Worm (Caenorhabditis elegans): Measurements from ENCODE around the gene cgh-1.

DNA sequence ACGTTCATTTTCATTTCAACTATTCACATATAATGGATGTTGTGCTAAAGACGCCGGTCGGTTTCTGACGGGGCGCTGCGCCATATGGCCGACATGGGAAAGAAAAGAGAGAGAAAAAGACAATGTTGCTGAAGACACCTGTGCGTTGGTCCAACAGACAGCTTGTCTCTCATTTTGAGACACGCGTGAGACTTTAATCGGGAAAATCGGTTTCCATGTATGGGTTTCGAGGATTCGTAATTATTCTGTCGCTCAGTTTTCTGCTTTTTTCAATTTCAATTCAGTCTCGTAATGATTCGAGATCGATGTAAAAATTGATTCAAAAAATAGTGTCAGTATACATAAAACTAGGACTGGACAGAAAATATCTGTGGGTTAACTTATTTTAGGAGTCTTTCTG is 33.2 kb upstream of the cgh-1 start:
- no peak for TF ChIP-seq W03F9.2 (tag; optimal IDR thresholded peaks at IDR 0.05)
- TF ChIP-seq him-1 (tag; optimal IDR thresholded peaks at IDR 0.05) = no peak
- TF ChIP-seq dao-5 (tag; optimal IDR thresholded peaks at IDR 0.05) = no peak

Measured in whole organism, L4/young adult.